Worm (Caenorhabditis elegans) whole organism, L2 larva: Measurements from ENCODE around the gene frpr-6.

Experiments used
- C34F6.9 ChIP-seq: fragments of 150-350 bp; optimal IDR thresholded peaks from 2 replicates; lab custom pipeline; 2014; ENCODE audit warnings: missing biosample characterization, missing genetic modification characterization
- F13H6.1 ChIP-seq: sonication (generic microtip); optimal IDR thresholded peaks from 2 replicates; lab custom pipeline; 2016; ENCODE audit warnings: missing genetic modification characterization, missing compliant biosample characterization
- R02D3.7 ChIP-seq: fragments of 150-350 bp; optimal IDR thresholded peaks from 2 replicates; lab custom pipeline; 2014; ENCODE audit warnings: missing biosample characterization, missing genetic modification characterization
- Y55F3AM.14 ChIP-seq: fragments of 200-800 bp; sonication (Bioruptor generic); optimal IDR thresholded peaks from 2 replicates; lab custom pipeline; 2018; ENCODE audit warnings: mild to moderate bottlenecking, missing genetic modification characterization, missing compliant biosample characterization
- ZK546.5 ChIP-seq: sonication (generic microtip); optimal IDR thresholded peaks from 2 replicates; lab custom pipeline; 2017; ENCODE audit warnings: missing biosample characterization, missing genetic modification characterization
- aly-2 ChIP-seq: fragments of 150-350 bp; optimal IDR thresholded peaks from 2 replicates; lab custom pipeline; 2014; ENCODE audit warnings: missing biosample characterization, missing genetic modification characterization
- blmp-1 ChIP-seq: sonication (generic microtip); optimal IDR thresholded peaks from 2 replicates; lab custom pipeline; 2017; ENCODE audit warnings: missing genetic modification characterization, mild to moderate bottlenecking, missing compliant biosample characterization, antibody characterized with exemption, moderate library complexity; ENCODE audit not compliant: insufficient read depth
- ceh-16 ChIP-seq: fragments of 150-350 bp; optimal IDR thresholded peaks from 2 replicates; lab custom pipeline; 2014; ENCODE audit warnings: missing biosample characterization, missing genetic modification characterization
- crh-2 ChIP-seq: sonication (generic microtip); optimal IDR thresholded peaks from 2 replicates; lab custom pipeline; 2017; ENCODE audit warnings: missing biosample characterization, missing genetic modification characterization
- dmd-4 ChIP-seq: sonication (generic microtip); optimal IDR thresholded peaks from 2 replicates; lab custom pipeline; 2017; ENCODE audit warnings: missing biosample characterization, missing genetic modification characterization
- egl-27 ChIP-seq: sonication (generic microtip); optimal IDR thresholded peaks from 3 replicates; lab custom pipeline; 2017; ENCODE audit warnings: missing biosample characterization, missing genetic modification reagents, missing genetic modification characterization
- elt-1 ChIP-seq: fragments of 150-350 bp; optimal IDR thresholded peaks from 2 replicates; lab custom pipeline; 2014; ENCODE audit warnings: missing biosample characterization, missing genetic modification characterization
- elt-3 ChIP-seq: sonication (generic microtip); optimal IDR thresholded peaks from 2 replicates; lab custom pipeline; 2017; ENCODE audit warnings: missing biosample characterization, missing genetic modification characterization
- fos-1 ChIP-seq: fragments of 150-350 bp; optimal IDR thresholded peaks from 2 replicates; lab custom pipeline; 2014; ENCODE audit warnings: missing biosample characterization, missing genetic modification characterization
- gmeb-1 ChIP-seq: fragments of 150-350 bp; optimal IDR thresholded peaks from 2 replicates; lab custom pipeline; 2014; ENCODE audit warnings: missing biosample characterization, missing genetic modification characterization
- lin-13 ChIP-seq: fragments of 150-350 bp; optimal IDR thresholded peaks from 2 replicates; lab custom pipeline; 2014; ENCODE audit warnings: missing biosample characterization, missing genetic modification reagents, missing genetic modification characterization
- lin-39 ChIP-seq: fragments of 150-350 bp; optimal IDR thresholded peaks from 2 replicates; lab custom pipeline; 2014; ENCODE audit warnings: missing biosample characterization, missing genetic modification reagents, missing genetic modification characterization
- lsy-2 ChIP-seq, 2 experiments: fragments of 150-350 bp in 1 of 2; sonication (generic microtip) in 1 of 2; optimal IDR thresholded peaks; 2 replicates each; lab custom pipeline; 2014 to 2017; ENCODE audit warnings: missing biosample characterization in 2 of 2, missing genetic modification characterization in 2 of 2
- mab-5 ChIP-seq: fragments of 150-350 bp; optimal IDR thresholded peaks from 2 replicates; lab custom pipeline; 2014; ENCODE audit warnings: missing biosample characterization, missing genetic modification characterization
- mdl-1 ChIP-seq, 2 experiments: fragments of 150-350 bp in 1 of 2; sonication (generic microtip) in 1 of 2; optimal IDR thresholded peaks; 2 replicates each; lab custom pipeline; 2017; ENCODE audit warnings: missing biosample characterization in 2 of 2, missing genetic modification characterization in 2 of 2
- nhr-129 ChIP-seq: fragments of 150-350 bp; optimal IDR thresholded peaks from 2 replicates; lab custom pipeline; 2014; ENCODE audit warnings: missing biosample characterization, missing genetic modification characterization
- nhr-21 ChIP-seq: fragments of 150-350 bp; optimal IDR thresholded peaks from 2 replicates; lab custom pipeline; 2014; ENCODE audit warnings: missing biosample characterization, missing genetic modification characterization
- nhr-23 ChIP-seq: fragments of 150-350 bp; optimal IDR thresholded peaks from 2 replicates; lab custom pipeline; 2014; ENCODE audit warnings: missing biosample characterization, missing genetic modification reagents, missing genetic modification characterization
- nhr-25 ChIP-seq: fragments of 150-350 bp; sonication (generic microtip); optimal IDR thresholded peaks from 3 replicates; lab custom pipeline; 2014; ENCODE audit warnings: missing biosample characterization, missing genetic modification characterization
- nhr-6 ChIP-seq: fragments of 150-350 bp; optimal IDR thresholded peaks from 2 replicates; lab custom pipeline; 2014; ENCODE audit warnings: missing biosample characterization, missing genetic modification characterization
- sem-4 ChIP-seq: fragments of 150-350 bp; optimal IDR thresholded peaks from 2 replicates; lab custom pipeline; 2014; ENCODE audit warnings: missing biosample characterization, missing genetic modification reagents, missing genetic modification characterization
- sma-3 ChIP-seq: sonication (generic microtip); optimal IDR thresholded peaks from 2 replicates; lab custom pipeline; 2016; ENCODE audit warnings: missing genetic modification reagents, missing genetic modification characterization, missing compliant biosample characterization
- sma-9 ChIP-seq, 2 experiments: fragments of 150-350 bp in 1 of 2; sonication (generic microtip) in 1 of 2; optimal IDR thresholded peaks; 2 replicates each; lab custom pipeline; 2014 to 2016; ENCODE audit warnings: missing genetic modification characterization in 2 of 2, mild to moderate bottlenecking in 1 of 2, missing biosample characterization in 1 of 2, missing compliant biosample characterization in 1 of 2, missing genetic modification reagents in 1 of 2, moderate library complexity in 1 of 2
- snpc-4 ChIP-seq: fragments of 150-350 bp; optimal IDR thresholded peaks from 2 replicates; lab custom pipeline; 2014; ENCODE audit warnings: missing biosample characterization, missing genetic modification characterization
- unc-39 ChIP-seq: fragments of 150-350 bp; optimal IDR thresholded peaks from 2 replicates; lab custom pipeline; 2014; ENCODE audit warnings: missing biosample characterization, missing genetic modification characterization
- unc-55 ChIP-seq: fragments of 150-350 bp; sonication (generic microtip); optimal IDR thresholded peaks from 3 replicates; lab custom pipeline; 2014; ENCODE audit warnings: missing biosample characterization, missing genetic modification reagents, missing genetic modification characterization
- unc-62 ChIP-seq: fragments of 150-350 bp; optimal IDR thresholded peaks from 2 replicates; lab custom pipeline; 2014; ENCODE audit warnings: missing biosample characterization, missing genetic modification reagents, missing genetic modification characterization
- zag-1 ChIP-seq: fragments of 150-350 bp; optimal IDR thresholded peaks from 2 replicates; lab custom pipeline; 2014; ENCODE audit warnings: missing biosample characterization, missing genetic modification characterization
- ztf-1 ChIP-seq: fragments of 200-800 bp; sonication (Bioruptor generic); conservative IDR thresholded peaks from 2 replicates; pipeline ENCODE4 v1.3.6; 2022; ENCODE audit warnings: missing genetic modification characterization, missing compliant biosample characterization
- ztf-11 ChIP-seq: sonication (generic microtip); optimal IDR thresholded peaks from 2 replicates; lab custom pipeline; 2017; ENCODE audit warnings: missing biosample characterization, missing genetic modification characterization
- ztf-4 ChIP-seq: fragments of 150-350 bp; optimal IDR thresholded peaks from 2 replicates; lab custom pipeline; 2014; ENCODE audit warnings: missing biosample characterization, missing genetic modification characterization

Gene frpr-6

ce11 chrV:9109281-9109680 is 8.3 kb upstream of the frpr-6 start, which contains the start of gene pqn-31:
pqn-31 (plus strand) TSS chrV:9109581.
- no peak for TF ChIP-seq ceh-16 (tag; lab: Kevin White, UChicago)
- no peak for TF ChIP-seq unc-62 (GFP tag; lab: Kevin White, UChicago)
- no peak for TF ChIP-seq ZK546.5
- TF ChIP-seq unc-39 (tag; lab: Kevin White, UChicago): no peak
- no peak for TF ChIP-seq nhr-6 (tag; lab: Kevin White, UChicago)
- TF ChIP-seq nhr-21: no peak
- no peak for TF ChIP-seq elt-1 (tag; lab: Kevin White, UChicago)
- TF ChIP-seq lin-39 (tag; lab: Kevin White, UChicago): no peak
- TF ChIP-seq nhr-25 (tag; lab: Kevin White, UChicago): no peak
- TF ChIP-seq snpc-4: no peak
- no peak for TF ChIP-seq ztf-11 (tag; lab: Kevin White, UChicago)
- TF ChIP-seq lsy-2 (tag; optimal IDR thresholded peaks at IDR 0.05; lab: Kevin White, UChicago): no peak
- TF ChIP-seq R02D3.7 (tag; lab: Kevin White, UChicago): no peak
- TF ChIP-seq aly-2: no peak
- no peak for TF ChIP-seq nhr-23 (tag; lab: Kevin White, UChicago)
- TF ChIP-seq mdl-1 (tag; optimal IDR thresholded peaks at IDR 0.05; lab: Kevin White, UChicago): no peak
- no peak for TF ChIP-seq sma-9 (GFP tag; optimal IDR thresholded peaks at IDR 0.05; lab: Kevin White, UChicago)
- TF ChIP-seq sma-9 (tag; optimal IDR thresholded peaks at IDR 0.05; lab: Kevin White, UChicago): no peak
- no peak for TF ChIP-seq zag-1 (tag; lab: Kevin White, UChicago)

DNA sequence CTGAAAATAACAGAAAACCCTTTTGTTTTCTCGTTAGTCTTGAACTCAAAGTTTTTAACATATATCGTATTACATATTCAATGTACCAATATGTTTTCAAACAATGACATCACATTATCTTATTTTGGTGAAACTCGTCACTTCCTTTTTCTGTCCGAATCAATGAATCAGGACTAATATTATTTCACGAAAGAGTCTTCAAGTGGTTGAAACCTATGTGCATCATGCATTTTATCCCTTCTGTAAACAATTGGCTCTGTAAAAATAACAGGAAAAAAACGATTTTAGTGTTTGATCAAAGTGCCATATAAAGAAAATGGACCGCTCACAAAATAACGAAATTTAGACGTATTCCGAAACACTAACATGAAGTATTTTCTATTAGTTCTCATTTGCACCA is 7.3 kb upstream of the frpr-6 start, which contains the start of gene F21C10.18:
Gene F21C10.18, plus strand, starts transcription at position 301 of the 400 bp plus-strand sequence.
- TF ChIP-seq nhr-6 (tag; lab: Kevin White, UChicago) (no peak), ztf-1 (no peak), mdl-1 (tag; optimal IDR thresholded peaks at IDR 0.05; lab: Kevin White, UChicago) (no peak)

ce11 chrV:9098280-9098973 is 2.5 kb downstream of the frpr-6 start, which contains the start of gene F21C10.9:
F21C10.9 (minus strand) TSS chrV:9098696.
- TF ChIP-seq fos-1: peak; percentile 5
- no peak for TF ChIP-seq nhr-25 (tag; lab: Kevin White, UChicago)

DNA sequence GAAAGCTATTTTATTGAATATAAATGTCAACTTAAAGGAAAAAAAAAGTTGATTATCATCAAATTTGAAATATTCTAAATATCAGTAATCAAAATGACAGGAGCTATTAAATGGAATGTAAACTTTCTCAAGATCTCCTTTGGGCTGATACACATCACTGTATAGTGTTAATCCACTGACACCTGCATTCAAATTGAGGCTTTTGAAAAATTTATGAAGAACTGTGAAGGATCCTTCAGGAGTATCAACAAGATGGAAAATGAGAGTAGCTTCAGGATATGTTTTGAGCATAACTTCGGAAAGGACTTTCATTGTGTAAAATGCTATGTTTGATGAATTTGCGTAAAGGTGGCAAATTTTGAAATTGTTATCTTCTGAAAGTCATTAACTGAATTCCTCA is 3.7 kb downstream of the frpr-6 start:
- TF ChIP-seq unc-39 (tag; lab: Kevin White, UChicago) (no peak), nhr-129 (tag; lab: Kevin White, UChicago) (peak; percentile 38)

DNA sequence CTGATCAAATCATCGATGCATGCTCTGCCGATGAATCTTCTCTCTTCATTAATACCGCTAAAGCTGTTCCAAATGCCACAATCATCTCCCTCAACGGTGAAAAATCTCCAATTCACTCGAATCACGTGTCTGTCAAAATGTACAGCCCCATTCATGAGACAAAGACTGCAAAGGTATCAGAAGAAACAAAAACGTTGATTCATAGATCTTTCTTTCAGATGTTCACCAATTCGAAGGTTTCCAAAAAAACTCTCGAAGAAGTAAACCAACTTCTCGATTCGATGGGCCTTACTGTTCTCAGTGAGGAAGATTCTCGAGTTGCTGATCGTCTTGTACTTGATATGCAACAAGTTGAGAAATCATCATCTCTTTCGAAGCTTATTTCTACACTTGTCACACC is 4.3 kb downstream of the frpr-6 start:
- TF ChIP-seq fos-1 (no peak), lin-13 (no peak), egl-27 (no peak), dmd-4 (tag; lab: Kevin White, UChicago) (no peak), sem-4 (tag; lab: Kevin White, UChicago) (no peak), nhr-6 (tag; lab: Kevin White, UChicago) (no peak)

DNA sequence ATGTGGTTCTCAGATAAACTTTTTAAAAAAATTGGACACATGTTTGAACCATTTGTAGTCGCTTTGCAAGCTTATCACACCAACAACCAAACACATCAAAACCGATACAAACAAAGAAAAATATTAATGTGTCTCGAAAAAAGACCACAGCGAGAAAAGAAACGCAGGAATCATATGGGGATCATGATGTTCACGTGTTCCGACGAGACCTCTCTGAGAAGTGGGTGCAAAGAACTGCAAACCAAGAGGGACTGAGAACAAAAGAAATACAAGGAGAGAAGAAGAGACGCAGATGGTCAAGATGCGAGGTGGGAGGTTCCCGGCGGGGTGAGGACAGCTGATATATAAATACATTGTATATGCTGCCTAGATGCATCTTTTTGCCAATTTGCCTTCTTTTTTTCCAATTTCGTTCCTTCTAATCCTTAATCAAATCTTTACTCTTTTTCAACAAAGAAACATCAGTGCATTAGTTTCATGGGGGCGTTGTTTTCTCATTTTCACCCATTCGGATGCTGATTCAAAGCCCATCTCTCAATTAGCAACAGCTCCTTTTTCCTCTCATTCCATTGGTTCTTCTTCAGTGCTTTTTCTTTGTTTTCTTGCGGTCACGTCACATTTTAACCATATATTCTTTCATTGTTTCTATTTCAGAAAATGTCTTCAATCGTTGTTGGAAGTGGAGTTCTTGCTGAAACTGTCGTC is 5.2 kb downstream of the frpr-6 start, which contains the start of gene F21C10.10:
Gene F21C10.10, plus strand, starts transcription at position 655 of the 705 bp plus-strand sequence.
- TF ChIP-seq fos-1 (peak; percentile 70), F13H6.1 (tag; lab: Kevin White, UChicago) (peak; percentile 96), lin-13 (peak; percentile 73), blmp-1 (tag; lab: Kevin White, UChicago) (peak; percentile 72), sma-9 (GFP tag; optimal IDR thresholded peaks at IDR 0.05; lab: Kevin White, UChicago) (peak; percentile 99), sma-9 (tag; optimal IDR thresholded peaks at IDR 0.05; lab: Kevin White, UChicago) (peak; percentile 34), nhr-6 (tag; lab: Kevin White, UChicago) (peak; percentile 85), lsy-2 (tag; optimal IDR thresholded peaks at IDR 0.05; lab: Kevin White, UChicago) (peak in 1 of 2 experiments; percentile 85), aly-2 (no peak), R02D3.7 (tag; lab: Kevin White, UChicago) (no peak), gmeb-1 (tag; lab: Kevin White, UChicago) (peak; percentile 73), sma-3 (GFP tag; lab: Kevin White, UChicago) (peak; percentile 93), sem-4 (tag; lab: Kevin White, UChicago) (peak; percentile 77), nhr-21 (peak; percentile 96), elt-1 (tag; lab: Kevin White, UChicago) (no peak), C34F6.9 (tag; lab: Kevin White, UChicago) (peak; percentile 86), unc-55 (peak; percentile 29), nhr-129 (tag; lab: Kevin White, UChicago) (peak; percentile 88), ztf-11 (tag; lab: Kevin White, UChicago) (no peak), egl-27 (peak; percentile 85), crh-2 (tag; lab: Kevin White, UChicago) (peak; percentile 88), lin-39 (tag; lab: Kevin White, UChicago) (no peak), mab-5 (tag; lab: Kevin White, UChicago) (peak; percentile 17), nhr-25 (tag; lab: Kevin White, UChicago) (peak; percentile 97), ztf-4 (tag; lab: Kevin White, UChicago) (peak; percentile 86), ceh-16 (tag; lab: Kevin White, UChicago) (no peak), mdl-1 (tag; optimal IDR thresholded peaks at IDR 0.05; lab: Kevin White, UChicago) (peak; percentile 63 to 89), elt-3 (tag; lab: Kevin White, UChicago) (no peak), snpc-4 (peak; percentile 68), Y55F3AM.14 (GFP tag; lab: Kevin White, UChicago) (peak; percentile 88)
- TF ChIP-seq, all 48 proteins: peak for 22
